Worm (Caenorhabditis elegans) whole organism, midembryonic: ENCODE data around the gene ZC317.2.
"Not testable (repeated sequence)": the region's sequence is repeated elsewhere in the genome, so short reads cannot be mapped to it uniquely, and the experiment has no call there.

Experiments used
- T22C8.4 ChIP-seq: fragments of 200-800 bp; sonication (Bioruptor generic); IDR thresholded peaks from 2 replicates; pipeline ENCODE4 v1.3.6; 2022; ENCODE audit warnings: missing genetic modification characterization, missing compliant biosample characterization
- cog-1 ChIP-seq: sonication (generic microtip); optimal IDR thresholded peaks from 2 replicates; lab custom pipeline; 2016; ENCODE audit warnings: missing genetic modification characterization, missing compliant biosample characterization
- flt-1 ChIP-seq: fragments of 200-800 bp; sonication (Bioruptor generic); IDR thresholded peaks from 2 replicates; pipeline ENCODE4 v1.3.6; 2022; ENCODE audit warnings: missing genetic modification characterization, missing compliant biosample characterization
- klf-2 ChIP-seq: fragments of 200-800 bp; sonication (Bioruptor generic); conservative IDR thresholded peaks from 2 replicates; pipeline ENCODE4 v1.3.6; 2022; ENCODE audit warnings: missing genetic modification reagents, missing genetic modification characterization, missing compliant biosample characterization
- med-1 ChIP-seq: sonication (generic microtip); optimal IDR thresholded peaks from 2 replicates; lab custom pipeline; 2017; ENCODE audit warnings: missing genetic modification characterization, mild to moderate bottlenecking, missing compliant biosample characterization, antibody characterized with exemption, missing genetic modification reagents; ENCODE audit not compliant: insufficient read depth
- ref-1 ChIP-seq: fragments of 200-800 bp; sonication (Bioruptor generic); conservative IDR thresholded peaks from 2 replicates; pipeline ENCODE4 v1.3.6; 2022; ENCODE audit warnings: missing genetic modification reagents, missing genetic modification characterization, missing compliant biosample characterization
- tab-1 ChIP-seq: fragments of 200-800 bp; sonication (Bioruptor generic); IDR thresholded peaks from 2 replicates; pipeline ENCODE4 v1.3.6; 2022; ENCODE audit warnings: missing genetic modification characterization, missing compliant biosample characterization
- ztf-23 ChIP-seq: fragments of 200-800 bp; sonication (Bioruptor generic); IDR thresholded peaks from 2 replicates; pipeline ENCODE4 v1.3.6; 2022; ENCODE audit warnings: missing genetic modification reagents, missing genetic modification characterization, missing compliant biosample characterization
- ztf-29 ChIP-seq: fragments of 200-800 bp; sonication (Bioruptor generic); IDR thresholded peaks from 2 replicates; pipeline ENCODE4 v1.3.6; 2022; ENCODE audit warnings: missing genetic modification reagents, missing genetic modification characterization, missing compliant biosample characterization

The ZC317.2 gene

ce11 chrV:5465335-5465734, 5.4 kb downstream of the ZC317.2 start, which contains the start of gene srg-68:
Gene srg-68, minus strand, starts transcription at chrV:5465435.
- no peak for TF ChIP-seq ztf-23 (GFP tag; lab: Robert Waterston, UW)
- no peak for TF ChIP-seq T22C8.4 (GFP tag; lab: Robert Waterston, UW)
- TF ChIP-seq tab-1 (GFP tag; lab: Robert Waterston, UW), result no peak
- TF ChIP-seq klf-2 (GFP tag; lab: Robert Waterston, UW), result no peak
- TF ChIP-seq ztf-29 (GFP tag; lab: Robert Waterston, UW), result no peak
- no peak for TF ChIP-seq ref-1 (GFP tag; lab: Robert Waterston, UW)
- no peak for TF ChIP-seq cog-1 (tag; lab: Kevin White, UChicago)
- no peak for TF ChIP-seq med-1 (GFP tag; lab: Kevin White, UChicago)
- TF ChIP-seq flt-1, result no peak

- not testable (repeated sequence) for TF ChIP-seq ref-1, ztf-23, ztf-29 (GFP tag; lab: Robert Waterston, UW)
Observed at ce11 chrV:5468489-5468888, 8.6 kb downstream of the ZC317.2 start, which contains the start of gene ZC317.6. Gene ZC317.6, minus strand, starts transcription at chrV:5468589.

ce11 chrV:5470930-5471329, 11.0 kb downstream of the ZC317.2 start, which contains the start of gene ZC317.7:
Gene ZC317.7, minus strand, starts transcription at chrV:5471030.
- not testable (repeated sequence) for TF ChIP-seq ref-1, ztf-23, tab-1 (GFP tag; lab: Robert Waterston, UW)

ce11 chrV:5477719-5478118, 17.8 kb downstream of the ZC317.2 start:
- TF ChIP-seq ztf-23 (GFP tag; lab: Robert Waterston, UW) (no peak), flt-1 (no peak), ztf-29 (GFP tag; lab: Robert Waterston, UW) (no peak), cog-1 (tag; lab: Kevin White, UChicago) (no peak), T22C8.4 (GFP tag; lab: Robert Waterston, UW) (peak; percentile 76), klf-2 (GFP tag; lab: Robert Waterston, UW) (no peak)

- TF ChIP-seq T22C8.4 (GFP tag; lab: Robert Waterston, UW) (no peak), med-1 (GFP tag; lab: Kevin White, UChicago) (no peak), ztf-23 (GFP tag; lab: Robert Waterston, UW) (no peak), flt-1 (no peak), ref-1 (GFP tag; lab: Robert Waterston, UW) (no peak), klf-2 (GFP tag; lab: Robert Waterston, UW) (no peak), cog-1 (tag; lab: Kevin White, UChicago) (no peak)
Observed at ce11 chrV:5482315-5482714, 22.4 kb downstream of the ZC317.2 start, which contains the start of gene srg-66. Gene srg-66, minus strand, starts transcription at chrV:5482415.

ce11 chrV:5484866-5485265, 25.0 kb downstream of the ZC317.2 start, which contains the start of gene srg-65:
Gene srg-65, minus strand, starts transcription at chrV:5484966.
- TF ChIP-seq med-1 (GFP tag; lab: Kevin White, UChicago), result no peak

ce11 chrV:5487180-5487579, 27.3 kb downstream of the ZC317.2 start:
- TF ChIP-seq T22C8.4 (GFP tag; lab: Robert Waterston, UW) (no peak), ztf-23 (GFP tag; lab: Robert Waterston, UW) (no peak), tab-1 (GFP tag; lab: Robert Waterston, UW) (no peak), ref-1 (GFP tag; lab: Robert Waterston, UW) (no peak), cog-1 (tag; lab: Kevin White, UChicago) (no peak), flt-1 (no peak)

ce11 chrV:5488766-5489165, 28.9 kb downstream of the ZC317.2 start, which contains the start of gene grl-18:
Gene grl-18, minus strand, starts transcription at chrV:5488866.
- TF ChIP-seq T22C8.4 (GFP tag; lab: Robert Waterston, UW), result no peak
- TF ChIP-seq ref-1 (GFP tag; lab: Robert Waterston, UW), result no peak
- no peak for TF ChIP-seq ztf-29 (GFP tag; lab: Robert Waterston, UW)
- TF ChIP-seq flt-1, result no peak
- TF ChIP-seq ztf-23 (GFP tag; lab: Robert Waterston, UW), result no peak
- no peak for TF ChIP-seq cog-1 (tag; lab: Kevin White, UChicago)
- TF ChIP-seq med-1 (GFP tag; lab: Kevin White, UChicago), result no peak
- TF ChIP-seq klf-2 (GFP tag; lab: Robert Waterston, UW), result no peak
- TF ChIP-seq tab-1 (GFP tag; lab: Robert Waterston, UW), result no peak

ce11 chrV:5490205-5490604, 30.3 kb downstream of the ZC317.2 start, which contains the start of gene T05C3.6:
Gene T05C3.6, plus strand, starts transcription at chrV:5490445.
- no peak for TF ChIP-seq med-1 (GFP tag; lab: Kevin White, UChicago)
- TF ChIP-seq klf-2 (GFP tag; lab: Robert Waterston, UW), result no peak
- no peak for TF ChIP-seq T22C8.4 (GFP tag; lab: Robert Waterston, UW)
- no peak for TF ChIP-seq flt-1
- no peak for TF ChIP-seq ztf-23 (GFP tag; lab: Robert Waterston, UW)
- no peak for TF ChIP-seq tab-1 (GFP tag; lab: Robert Waterston, UW)
- no peak for TF ChIP-seq ref-1 (GFP tag; lab: Robert Waterston, UW)
- no peak for TF ChIP-seq ztf-29 (GFP tag; lab: Robert Waterston, UW)
- TF ChIP-seq cog-1 (tag; lab: Kevin White, UChicago), result no peak

- TF ChIP-seq flt-1 (no peak), klf-2 (GFP tag; lab: Robert Waterston, UW) (no peak)
Observed at ce11 chrV:5493447-5493846, 33.5 kb downstream of the ZC317.2 start, which contains the start of gene T05C3.2. Gene T05C3.2, plus strand, starts transcription at chrV:5493747.
